Fruit fly (Drosophila melanogaster) whole organism, prepupa: ENCODE results near the gene CG33710.

Experiments used
- CG11902 ChIP-seq: fragments of 200-800 bp; sonication (Bioruptor generic); optimal IDR thresholded peaks from 3 replicates; lab custom pipeline; 2016; ENCODE audit warnings: missing biosample characterization, missing genetic modification characterization
- CG34406 ChIP-seq: fragments of 200-800 bp; sonication (Bioruptor generic); optimal IDR thresholded peaks from 3 replicates; lab custom pipeline; 2016; ENCODE audit warnings: missing biosample characterization, missing genetic modification characterization
- CG8119 ChIP-seq: fragments of 200-800 bp; sonication (Bioruptor generic); IDR thresholded peaks from 3 replicates; pipeline ENCODE4 v1.3.6; 2022; ENCODE audit warnings: missing biosample characterization, missing genetic modification characterization
- CG9139 ChIP-seq: fragments of 200-800 bp; sonication (Bioruptor generic); optimal IDR thresholded peaks from 3 replicates; lab custom pipeline; 2017; ENCODE audit warnings: missing biosample characterization, mild to moderate bottlenecking, missing genetic modification characterization
- spab ChIP-seq: fragments of 200-800 bp; sonication (Bioruptor generic); optimal IDR thresholded peaks from 2 replicates; lab custom pipeline; 2017; ENCODE audit warnings: missing biosample characterization, mild to moderate bottlenecking, missing genetic modification characterization, missing genetic modification reagents
- svp ChIP-seq: fragments of 200-800 bp; sonication (Bioruptor generic); peaks from one replicate; lab custom pipeline; 2016; ENCODE audit warnings: missing biosample characterization, missing genetic modification characterization
- topi ChIP-seq: fragments of 200-800 bp; sonication (Bioruptor generic); optimal IDR thresholded peaks from 3 replicates; lab custom pipeline; 2016; ENCODE audit warnings: missing biosample characterization, missing genetic modification characterization

- TF ChIP-seq topi (GFP tag; lab: Kevin White, UChicago) (no peak), CG11902 (no peak), svp (GFP tag; lab: Kevin White, UChicago) (no peak), CG8119 (no peak), CG34406 (no peak), CG9139 (no peak), spab (GFP tag; lab: Kevin White, UChicago) (no peak)
These were observed 11.4 kb downstream of the CG33710 start for dm6 chr3L:19941162-19941561.
